Worm (Caenorhabditis elegans): ENCODE results near the gene hsd-3.

The hsd-3 gene

DNA sequence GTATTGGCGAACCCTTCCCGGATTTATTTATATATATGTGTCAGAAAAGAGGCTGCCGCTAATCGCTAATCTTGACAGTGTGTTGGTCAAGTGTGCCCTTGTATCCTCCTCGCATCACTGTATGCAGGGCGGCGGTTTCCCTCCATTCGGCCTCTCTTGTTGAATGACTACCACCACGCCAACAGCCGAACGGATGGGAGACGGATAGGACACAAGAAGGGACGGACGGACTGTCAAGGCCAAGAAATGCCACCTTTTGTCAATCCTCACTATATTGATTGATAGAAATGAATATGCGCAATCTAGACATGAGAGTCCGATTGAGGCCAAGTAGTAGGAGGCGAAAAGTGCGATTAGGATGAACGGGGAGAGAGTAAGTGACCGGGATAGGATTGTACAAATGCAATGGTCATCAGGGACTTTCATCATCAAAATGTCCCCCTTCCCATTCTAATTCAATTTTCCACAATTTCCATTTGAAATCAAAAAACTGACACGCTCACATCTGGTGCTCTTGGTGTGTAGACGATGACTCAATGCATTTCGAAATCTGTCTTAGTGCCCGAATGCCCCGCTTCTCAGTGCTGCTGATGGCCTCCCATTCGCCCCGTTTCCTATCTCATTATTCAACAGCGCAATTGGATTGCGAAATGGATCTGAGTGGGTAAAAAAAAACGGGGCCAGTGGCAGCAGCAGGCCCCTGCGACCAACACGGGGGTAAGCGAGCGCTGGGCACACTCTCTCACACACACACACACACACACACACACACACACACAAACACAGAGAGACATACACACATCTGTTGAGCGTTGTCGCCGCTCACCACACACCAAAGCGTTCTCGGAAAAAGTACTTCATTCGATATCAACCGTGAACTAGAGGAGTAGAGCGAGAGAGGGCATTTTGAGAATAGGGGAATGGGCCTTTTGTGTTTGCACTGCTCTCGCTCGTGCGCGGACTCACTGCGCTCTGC lies 47.1 kb upstream of the hsd-3 start (continued):
- TF ChIP-seq hsf-1 (GFP tag; IDR thresholded peaks at IDR 0.05) (no peak), let-526 (GFP tag; IDR thresholded peaks at IDR 0.05) (0 out of 2 replicates have a peak, but pooled peaks have one; percentile 39), B0261.1 (tag; optimal IDR thresholded peaks at IDR 0.05) (no peak), die-1 (tag; optimal IDR thresholded peaks at IDR 0.05) (peak; percentile 18), chd-7 (tag; optimal IDR thresholded peaks at IDR 0.05) (peak; percentile 5), somi-1 (GFP tag; optimal IDR thresholded peaks at IDR 0.05) (peak; percentile 41), Y67H2A.10 (GFP tag; conservative IDR thresholded peaks at IDR 0.05) (no peak), mcd-1 (GFP tag; IDR thresholded peaks at IDR 0.05) (0 out of 2 replicates have a peak, but pooled peaks have one; percentile 41), attf-5 (GFP tag; optimal IDR thresholded peaks at IDR 0.05) (no peak), dpl-1 (GFP tag; optimal IDR thresholded peaks at IDR 0.05) (no peak), ztf-28 (GFP tag; IDR thresholded peaks at IDR 0.05) (no peak), ceh-27 (GFP tag; optimal IDR thresholded peaks at IDR 0.05) (peak; percentile 65), Y53F4B.3 (GFP tag; IDR thresholded peaks at IDR 0.05) (no peak)

DNA sequence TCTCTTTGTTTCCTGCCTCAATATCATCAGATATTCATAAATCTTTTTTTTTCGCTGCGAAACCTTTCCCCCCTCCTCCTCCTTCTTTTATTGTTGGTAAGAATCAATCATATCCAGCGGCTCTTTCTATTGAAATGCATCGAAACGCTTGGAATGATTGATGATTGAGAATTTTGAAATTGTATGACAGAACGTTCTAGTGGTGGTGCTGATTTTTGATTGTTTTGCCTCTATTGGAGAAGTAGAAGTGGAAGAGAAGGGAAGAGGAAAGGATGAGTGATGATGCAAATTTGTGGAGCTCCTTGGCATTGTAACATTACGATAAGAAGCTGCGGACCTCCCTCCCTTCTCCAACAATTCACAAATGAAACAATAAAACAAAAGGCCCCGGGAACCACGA lies 43.5 kb upstream of the hsd-3 start:
- TF ChIP-seq F57A8.1 (GFP tag; optimal IDR thresholded peaks at IDR 0.05) = no peak
- no peak for TF ChIP-seq attf-5 (GFP tag; optimal IDR thresholded peaks at IDR 0.05)
- no peak for TF ChIP-seq lir-1 (GFP tag; conservative IDR thresholded peaks at IDR 0.05)
- no peak for TF ChIP-seq hlh-26 (GFP tag; conservative IDR thresholded peaks at IDR 0.05)
- TF ChIP-seq nhr-179 (tag; optimal IDR thresholded peaks at IDR 0.05) = no peak
- no peak for TF ChIP-seq ZK185.1 (tag; optimal IDR thresholded peaks at IDR 0.05; ENCODE audit: poor library complexity, severe bottlenecking)
- no peak for TF ChIP-seq nhr-27 (tag; optimal IDR thresholded peaks at IDR 0.05)
- TF ChIP-seq rcor-1 (GFP tag; IDR thresholded peaks at IDR 0.05) = no peak

- TF ChIP-seq pbrm-1 (GFP tag; IDR thresholded peaks at IDR 0.05) = no peak
- TF ChIP-seq ZK185.1 (tag; optimal IDR thresholded peaks at IDR 0.05; ENCODE audit: poor library complexity, severe bottlenecking) = peak; percentile 11
- TF ChIP-seq ztf-3 (GFP tag; optimal IDR thresholded peaks at IDR 0.05) = peak; percentile 47
- TF ChIP-seq lin-54 (GFP tag; optimal IDR thresholded peaks at IDR 0.05) = peak; percentile 9
- no peak for TF ChIP-seq let-526 (GFP tag; IDR thresholded peaks at IDR 0.05)
- no peak for TF ChIP-seq B0019.2 (GFP tag; conservative IDR thresholded peaks at IDR 0.05)
- no peak for TF ChIP-seq mel-28 (tag; optimal IDR thresholded peaks at IDR 0.05; ENCODE audit: borderline replicate concordance)
- no peak for TF ChIP-seq tbx-9 (tag; optimal IDR thresholded peaks at IDR 0.05; ENCODE audit: borderline replicate concordance)
- peak in 1 of 2 experiments; percentile 90 for TF ChIP-seq let-607 (tag; optimal IDR thresholded peaks at IDR 0.05)
- TF ChIP-seq F57C9.4 (tag; optimal IDR thresholded peaks at IDR 0.05) = no peak
- TF ChIP-seq ama-1 (optimal IDR thresholded peaks at IDR 0.05) = peak; percentile 68
- TF ChIP-seq ama-1 (GFP tag; optimal IDR thresholded peaks at IDR 0.05) = no peak
- no peak for TF ChIP-seq mcd-1 (GFP tag; IDR thresholded peaks at IDR 0.05)
- TF ChIP-seq lsy-27 (tag; optimal IDR thresholded peaks at IDR 0.05; ENCODE audit: borderline replicate concordance, insufficient read depth) = no peak
- peak; percentile 76 for TF ChIP-seq B0336.3 (GFP tag; IDR thresholded peaks at IDR 0.05)
- TF ChIP-seq K11D2.4 (GFP tag; IDR thresholded peaks at IDR 0.05) = peak; percentile 53
- TF ChIP-seq T07F8.4 (tag; optimal IDR thresholded peaks at IDR 0.05) = no peak
- TF ChIP-seq ztf-26 (tag; optimal IDR thresholded peaks at IDR 0.05) = peak; percentile 28
- peak; percentile 28 for TF ChIP-seq tbp1 (GFP tag; optimal IDR thresholded peaks at IDR 0.05)
- TF ChIP-seq aptf-3 (GFP tag; IDR thresholded peaks at IDR 0.05) = 0 out of 2 replicates have a peak, but pooled peaks have one; percentile 28
- TF ChIP-seq madf-10 (tag; optimal IDR thresholded peaks at IDR 0.05) = peak; percentile 39
- TF ChIP-seq snpc-1.3 (tag; optimal IDR thresholded peaks at IDR 0.05; ENCODE audit: insufficient read depth) = no peak
- 0 out of 2 replicates have a peak, but pooled peaks have one; percentile 27 for TF ChIP-seq egl-44 (GFP tag; IDR thresholded peaks at IDR 0.05)
- peak; percentile 10 for TF ChIP-seq F52B5.7 (tag; optimal IDR thresholded peaks at IDR 0.05)
- peak; percentile 84 for TF ChIP-seq repo-1 (tag; optimal IDR thresholded peaks at IDR 0.05)
- TF ChIP-seq pha-4 (tag; optimal IDR thresholded peaks at IDR 0.05) = no peak
These were observed 39.9 kb upstream of the hsd-3 start, which contains the start of gene M03F4.6 for ce11 chrX:4969228-4969627. M03F4.6 (minus strand) TSS chrX:4969328.
